Fruit fly (Drosophila melanogaster) whole organism, pupa: ENCODE results near the gene gdl-ORF39.

Experiments used
- CG12605 ChIP-seq: fragments of 200-800 bp; sonication (Bioruptor generic); IDR thresholded peaks from 2 replicates; pipeline ENCODE4 v1.3.6; 2022; ENCODE audit warnings: missing biosample characterization, missing genetic modification characterization
- CG13204 ChIP-seq: fragments of 200-800 bp; sonication (Bioruptor generic); optimal IDR thresholded peaks from 2 replicates; lab custom pipeline; 2018; ENCODE audit warnings: missing biosample characterization, mild to moderate bottlenecking, missing genetic modification characterization, moderate library complexity
- CG4496 ChIP-seq: fragments of 200-800 bp; sonication (Bioruptor generic); IDR thresholded peaks from 3 replicates; pipeline ENCODE4 v1.3.6; 2022; ENCODE audit warnings: missing biosample characterization, missing genetic modification characterization
- CG9948 ChIP-seq: fragments of 200-800 bp; sonication (Bioruptor generic); optimal IDR thresholded peaks from 2 replicates; lab custom pipeline; 2018; ENCODE audit warnings: missing biosample characterization, mild to moderate bottlenecking, missing genetic modification characterization, moderate library complexity
- Pif1B ChIP-seq: fragments of 200-800 bp; sonication (Bioruptor generic); optimal IDR thresholded peaks from 3 replicates; lab custom pipeline; 2016; ENCODE audit warnings: missing biosample characterization, missing genetic modification characterization
- Snoo ChIP-seq: fragments of 200-800 bp; sonication (Bioruptor generic); optimal IDR thresholded peaks from 3 replicates; lab custom pipeline; 2017; ENCODE audit warnings: missing biosample characterization, mild to moderate bottlenecking, missing genetic modification characterization, inconsistent platforms

DNA sequence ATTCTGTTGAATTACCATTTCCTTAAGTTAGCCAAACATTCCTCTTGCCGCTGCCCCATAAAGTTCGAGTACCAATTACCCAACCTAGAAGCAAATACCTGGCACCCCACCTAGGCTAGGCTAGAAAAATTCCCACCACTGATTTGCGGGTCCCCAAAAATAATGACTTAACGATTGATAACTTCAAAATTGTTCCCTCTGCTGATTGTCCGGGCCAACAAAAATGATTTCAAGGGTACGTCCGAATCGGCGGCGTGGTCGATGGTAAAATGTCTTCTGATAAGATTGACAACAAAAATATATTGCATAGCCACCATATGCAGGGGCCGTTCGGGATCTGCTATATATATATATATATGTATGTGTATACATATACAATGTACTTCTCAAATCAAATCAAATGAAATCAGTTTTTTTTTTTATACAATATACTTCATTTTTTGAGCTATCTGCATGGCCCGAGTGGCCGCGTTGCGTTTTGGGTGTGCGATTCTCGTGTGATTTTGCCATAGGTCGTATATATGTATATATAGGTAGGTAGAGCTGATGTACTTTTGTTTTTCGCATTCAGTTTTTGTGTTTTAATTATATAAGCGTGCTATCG, 38.0 kb downstream of the gdl-ORF39 start:
- TF ChIP-seq Snoo (tag; lab: Kevin White, UChicago) (no peak), CG12605 (GFP tag; lab: Robert Waterston, UW) (no peak), Pif1B (GFP tag; lab: Kevin White, UChicago) (no peak), CG9948 (no peak), CG13204 (GFP tag; lab: Kevin White, UChicago) (no peak), CG4496 (GFP tag; lab: Robert Waterston, UW) (no peak)
